Worm (Caenorhabditis elegans) whole organism, L1 larva: ENCODE data around the gene Y38F2AR.3.

Experiments used
- fkh-10 ChIP-seq: sonication (generic microtip); optimal IDR thresholded peaks from 2 replicates; lab custom pipeline; 2017; ENCODE audit warnings: missing biosample characterization, missing genetic modification reagents, missing genetic modification characterization
- lin-39 ChIP-seq: fragments of 150-350 bp; optimal IDR thresholded peaks from 2 replicates; lab custom pipeline; 2014; ENCODE audit warnings: missing biosample characterization, missing genetic modification reagents, missing genetic modification characterization
- nhr-28 ChIP-seq: fragments of 150-350 bp; optimal IDR thresholded peaks from 2 replicates; lab custom pipeline; 2014; ENCODE audit warnings: missing biosample characterization, missing genetic modification characterization
- pag-3 ChIP-seq: sonication (generic microtip); optimal IDR thresholded peaks from 2 replicates; lab custom pipeline; 2017; ENCODE audit warnings: missing genetic modification characterization, mild to moderate bottlenecking, missing compliant biosample characterization, antibody characterized with exemption, borderline replicate concordance; ENCODE audit not compliant: insufficient read depth
- skn-1 ChIP-seq: fragments of 150-350 bp; optimal IDR thresholded peaks from 2 replicates; lab custom pipeline; 2014; ENCODE audit warnings: missing biosample characterization, missing genetic modification characterization
- sox-4 ChIP-seq: sonication (generic microtip); optimal IDR thresholded peaks from 2 replicates; lab custom pipeline; 2016; ENCODE audit warnings: missing genetic modification characterization, missing compliant biosample characterization
- unc-130 ChIP-seq: fragments of 150-350 bp; optimal IDR thresholded peaks from 2 replicates; lab custom pipeline; 2017; ENCODE audit warnings: missing biosample characterization, missing genetic modification characterization, inconsistent platforms
- unc-62 ChIP-seq: fragments of 150-350 bp; optimal IDR thresholded peaks from 2 replicates; lab custom pipeline; 2014; ENCODE audit warnings: missing biosample characterization, missing genetic modification reagents, missing genetic modification characterization

ce11 chrIV:2407704-2408103 is 23.9 kb downstream of the Y38F2AR.3 start:
- TF ChIP-seq sox-4 = no peak
- no peak for TF ChIP-seq fkh-10 (GFP tag; lab: Kevin White, UChicago)
- TF ChIP-seq pag-3 (tag; lab: Kevin White, UChicago) = no peak
- TF ChIP-seq lin-39 (tag; lab: Kevin White, UChicago) = no peak
- TF ChIP-seq nhr-28 (tag; lab: Kevin White, UChicago) = no peak
- TF ChIP-seq unc-130 (tag; lab: Kevin White, UChicago) = no peak
- no peak for TF ChIP-seq skn-1
- no peak for TF ChIP-seq unc-62
